Worm (Caenorhabditis elegans): Measurements from ENCODE around the gene clec-160.

DNA sequence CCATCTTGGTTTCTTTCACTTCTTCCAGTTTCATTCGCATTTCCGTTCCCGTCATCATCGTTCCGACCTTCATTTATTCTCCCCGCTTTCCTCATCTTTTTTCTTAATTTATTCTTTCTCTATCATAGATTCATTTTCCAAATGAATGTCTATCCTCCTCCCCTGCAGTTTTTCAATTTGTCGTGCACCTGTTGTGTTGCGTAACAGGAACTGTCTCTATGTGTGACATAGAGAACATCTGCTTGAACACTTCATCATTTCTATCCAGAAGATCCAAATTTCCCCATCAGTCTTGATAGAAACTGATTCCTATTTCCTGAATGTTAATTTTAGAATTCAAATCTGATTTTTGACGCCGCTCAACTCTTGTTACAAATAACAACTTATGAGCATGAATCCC is 7.8 kb upstream of the clec-160 start:
- TF ChIP-seq ama-1 (optimal IDR thresholded peaks at IDR 0.05) (no peak), ama-1 (GFP tag; optimal IDR thresholded peaks at IDR 0.05) (no peak), F37B4.10 (GFP tag; IDR thresholded peaks at IDR 0.05) (no peak), Y53F4B.3 (GFP tag; IDR thresholded peaks at IDR 0.05) (no peak), ceh-91 (GFP tag; IDR thresholded peaks at IDR 0.05) (no peak), unc-62 (GFP tag; optimal IDR thresholded peaks at IDR 0.05) (no peak), nhr-27 (tag; optimal IDR thresholded peaks at IDR 0.05) (no peak), sptf-2 (GFP tag; optimal IDR thresholded peaks at IDR 0.05) (no peak), B0261.1 (tag; optimal IDR thresholded peaks at IDR 0.05) (no peak), him-1 (tag; optimal IDR thresholded peaks at IDR 0.05) (no peak), C06A6.2 (GFP tag; conservative IDR thresholded peaks at IDR 0.05) (no peak), lin-40 (tag; optimal IDR thresholded peaks at IDR 0.05) (no peak), snpc-4 (GFP tag; optimal IDR thresholded peaks at IDR 0.05) (no peak), snpc-4 (tag; optimal IDR thresholded peaks at IDR 0.05) (no peak), ceh-100 (GFP tag; IDR thresholded peaks at IDR 0.05) (no peak), F57C9.4 (tag; optimal IDR thresholded peaks at IDR 0.05) (no peak)
